Fruit fly (Drosophila melanogaster) whole organism, adult: ENCODE data around the gene Proc.

ENCODE experiments used
- CG11617 ChIP-seq: fragments of 200-800 bp; sonication (Bioruptor generic); optimal IDR thresholded peaks from 2 replicates; lab custom pipeline; 2017; ENCODE audit warnings: mild to moderate bottlenecking, missing biosample characterization, missing genetic modification reagents, missing genetic modification characterization
- CG12768 ChIP-seq: fragments of 200-800 bp; sonication (Bioruptor generic); optimal IDR thresholded peaks from 2 replicates; lab custom pipeline; 2017; ENCODE audit warnings: missing biosample characterization, missing genetic modification characterization, mild to moderate bottlenecking, moderate library complexity, missing genetic modification reagents
- CG14711 ChIP-seq: fragments of 200-800 bp; sonication (Bioruptor generic); optimal IDR thresholded peaks from 2 replicates; lab custom pipeline; 2018; ENCODE audit warnings: missing biosample characterization, mild to moderate bottlenecking, missing genetic modification characterization, moderate library complexity
- CG1620 ChIP-seq: fragments of 200-800 bp; sonication (Bioruptor generic); optimal IDR thresholded peaks from 2 replicates; lab custom pipeline; 2016; ENCODE audit warnings: missing biosample characterization, missing genetic modification characterization
- CG33017 ChIP-seq: fragments of 200-800 bp; sonication (Bioruptor generic); optimal IDR thresholded peaks from 2 replicates; lab custom pipeline; 2018; ENCODE audit warnings: missing biosample characterization, mild to moderate bottlenecking, missing genetic modification characterization, moderate library complexity
- CG5204 ChIP-seq: fragments of 200-800 bp; sonication (Bioruptor generic); optimal IDR thresholded peaks from 2 replicates; lab custom pipeline; 2016; ENCODE audit warnings: missing biosample characterization, missing genetic modification characterization
- CG7045 ChIP-seq: fragments of 200-800 bp; sonication (Bioruptor generic); optimal IDR thresholded peaks from 2 replicates; lab custom pipeline; 2017; ENCODE audit warnings: missing biosample characterization, mild to moderate bottlenecking, missing genetic modification characterization
- CG7101 ChIP-seq: fragments of 200-800 bp; sonication (Bioruptor generic); optimal IDR thresholded peaks from 2 replicates; lab custom pipeline; 2018; ENCODE audit warnings: missing biosample characterization, mild to moderate bottlenecking, missing genetic modification characterization, moderate library complexity
- Clk ChIP-seq: fragments of 200-800 bp; sonication (Bioruptor generic); optimal IDR thresholded peaks from 2 replicates; lab custom pipeline; 2017; ENCODE audit warnings: missing biosample characterization, missing genetic modification characterization
- Crg-1 ChIP-seq: fragments of 200-800 bp; sonication (Bioruptor generic); optimal IDR thresholded peaks from 2 replicates; lab custom pipeline; 2016; ENCODE audit warnings: missing biosample characterization, missing genetic modification characterization
- Hr96 ChIP-seq: fragments of 200-800 bp; sonication (Bioruptor generic); optimal IDR thresholded peaks from 2 replicates; lab custom pipeline; 2016; ENCODE audit warnings: missing biosample characterization, missing genetic modification characterization
- Mnt ChIP-seq: fragments of 200-800 bp; sonication (Bioruptor generic); optimal IDR thresholded peaks from 2 replicates; lab custom pipeline; 2016; ENCODE audit warnings: missing biosample characterization, mild to moderate bottlenecking, missing genetic modification characterization
- bab1 ChIP-seq: fragments of 200-800 bp; sonication (Bioruptor generic); optimal IDR thresholded peaks from 3 replicates; lab custom pipeline; 2019; ENCODE audit warnings: missing biosample characterization, mild to moderate bottlenecking, missing genetic modification characterization, moderate library complexity
- cic ChIP-seq: fragments of 200-800 bp; sonication (Bioruptor generic); optimal IDR thresholded peaks from 2 replicates; lab custom pipeline; 2017; ENCODE audit warnings: missing biosample characterization, mild to moderate bottlenecking, missing genetic modification characterization, moderate library complexity
- cnc ChIP-seq, 2 experiments: fragments of >200 bp; optimal IDR thresholded peaks; 2 replicates each; lab custom pipeline; 2017
- kay ChIP-seq: fragments of 200-800 bp; sonication (Bioruptor generic); peaks from one replicate; lab custom pipeline; 2016; ENCODE audit warnings: missing biosample characterization, missing genetic modification characterization, borderline replicate concordance
- ovo ChIP-seq: fragments of 200-800 bp; sonication (Bioruptor generic); optimal IDR thresholded peaks from 2 replicates; lab custom pipeline; 2016; ENCODE audit warnings: missing biosample characterization, missing genetic modification characterization
- pad ChIP-seq: fragments of 200-800 bp; sonication (Bioruptor generic); optimal IDR thresholded peaks from 3 replicates; lab custom pipeline; 2017; ENCODE audit warnings: missing biosample characterization, missing genetic modification characterization, mild to moderate bottlenecking, moderate library complexity, missing genetic modification reagents
- tj ChIP-seq: fragments of 200-800 bp; sonication (Bioruptor generic); optimal IDR thresholded peaks from 3 replicates; lab custom pipeline; 2017; ENCODE audit warnings: missing biosample characterization, mild to moderate bottlenecking, missing genetic modification characterization, moderate library complexity
- toe ChIP-seq: fragments of 200-800 bp; sonication (Bioruptor generic); optimal IDR thresholded peaks from 2 replicates; lab custom pipeline; 2016; ENCODE audit warnings: missing biosample characterization, missing genetic modification characterization

The Proc gene

dm6 chr2L:7850406-7850805 is 20.8 kb downstream of the Proc start:
- TF ChIP-seq Clk (no peak), Hr96 (GFP tag; lab: Kevin White, UChicago) (no peak), cnc (optimal IDR thresholded peaks at IDR 0.05; lab: Kevin White, UChicago) (no peak), toe (GFP tag; lab: Kevin White, UChicago) (no peak), CG11617 (GFP tag; lab: Kevin White, UChicago) (no peak), CG33017 (no peak)

dm6 chr2L:7849472-7849871 is 21.8 kb downstream of the Proc start:
- TF ChIP-seq Crg-1 (no peak), toe (GFP tag; lab: Kevin White, UChicago) (no peak)

- TF ChIP-seq Hr96 (GFP tag; lab: Kevin White, UChicago) = no peak
- TF ChIP-seq bab1 (GFP tag; lab: Kevin White, UChicago) = no peak
- no peak for TF ChIP-seq Crg-1
- TF ChIP-seq ovo (GFP tag; lab: Kevin White, UChicago) = no peak
- no peak for TF ChIP-seq CG1620 (GFP tag; lab: Kevin White, UChicago)
- TF ChIP-seq CG33017 = no peak
- no peak for TF ChIP-seq CG5204 (GFP tag; lab: Kevin White, UChicago)
- TF ChIP-seq CG11617 (GFP tag; lab: Kevin White, UChicago) = no peak
- TF ChIP-seq cic = no peak
- no peak for TF ChIP-seq CG7101 (tag; lab: Kevin White, UChicago)
- no peak for TF ChIP-seq CG7045 (GFP tag; lab: Kevin White, UChicago)
- TF ChIP-seq Clk = no peak
- TF ChIP-seq toe (GFP tag; lab: Kevin White, UChicago) = no peak
- no peak for TF ChIP-seq Mnt (GFP tag; lab: Kevin White, UChicago)
- TF ChIP-seq kay (GFP tag; lab: Kevin White, UChicago) = no peak
- TF ChIP-seq tj = no peak
- no peak for TF ChIP-seq CG12768 (GFP tag; lab: Kevin White, UChicago)
- TF ChIP-seq CG14711 (tag; lab: Kevin White, UChicago) = no peak
- TF ChIP-seq cnc (optimal IDR thresholded peaks at IDR 0.05; lab: Kevin White, UChicago) = no peak
Measured at dm6 chr2L:7841244-7841643, 30.0 kb downstream of the Proc start.

dm6 chr2L:7840152-7840551 is 31.1 kb downstream of the Proc start, which contains the start of gene CG14537:
CG14537 (plus strand) TSS chr2L:7840452.
- TF ChIP-seq pad (GFP tag; lab: Kevin White, UChicago) (no peak), Mnt (GFP tag; lab: Kevin White, UChicago) (no peak), Hr96 (GFP tag; lab: Kevin White, UChicago) (no peak)

- no peak for TF ChIP-seq cnc (optimal IDR thresholded peaks at IDR 0.05; lab: Kevin White, UChicago)
- no peak for TF ChIP-seq bab1 (GFP tag; lab: Kevin White, UChicago)
- TF ChIP-seq Hr96 (GFP tag; lab: Kevin White, UChicago) = no peak
Measured at dm6 chr2L:7838024-7838423, 33.2 kb downstream of the Proc start.

- no peak for TF ChIP-seq cnc (optimal IDR thresholded peaks at IDR 0.05; lab: Kevin White, UChicago)
- TF ChIP-seq Clk = no peak
- TF ChIP-seq Hr96 (GFP tag; lab: Kevin White, UChicago) = no peak
- no peak for TF ChIP-seq tj
- no peak for TF ChIP-seq Mnt (GFP tag; lab: Kevin White, UChicago)
- no peak for TF ChIP-seq bab1 (GFP tag; lab: Kevin White, UChicago)
- TF ChIP-seq CG14711 (tag; lab: Kevin White, UChicago) = no peak
- no peak for TF ChIP-seq CG1620 (GFP tag; lab: Kevin White, UChicago)
- TF ChIP-seq ovo (GFP tag; lab: Kevin White, UChicago) = no peak
- no peak for TF ChIP-seq toe (GFP tag; lab: Kevin White, UChicago)
- no peak for TF ChIP-seq CG7101 (tag; lab: Kevin White, UChicago)
- no peak for TF ChIP-seq Crg-1
- no peak for TF ChIP-seq CG5204 (GFP tag; lab: Kevin White, UChicago)
- no peak for TF ChIP-seq kay (GFP tag; lab: Kevin White, UChicago)
- no peak for TF ChIP-seq cic
- TF ChIP-seq CG12768 (GFP tag; lab: Kevin White, UChicago) = no peak
- no peak for TF ChIP-seq CG11617 (GFP tag; lab: Kevin White, UChicago)
- no peak for TF ChIP-seq CG33017
- TF ChIP-seq pad (GFP tag; lab: Kevin White, UChicago) = no peak
Measured at dm6 chr2L:7833650-7834049, 37.6 kb downstream of the Proc start.

dm6 chr2L:7833238-7833637 is 38.0 kb downstream of the Proc start:
- TF ChIP-seq CG1620 (GFP tag; lab: Kevin White, UChicago) = no peak
- TF ChIP-seq Hr96 (GFP tag; lab: Kevin White, UChicago) = peak; percentile 1
- no peak for TF ChIP-seq pad (GFP tag; lab: Kevin White, UChicago)
- no peak for TF ChIP-seq Crg-1

dm6 chr2L:7828901-7829300 is 42.3 kb downstream of the Proc start:
- peak; percentile 3 for TF ChIP-seq CG33017
- TF ChIP-seq toe (GFP tag; lab: Kevin White, UChicago) = no peak
